Worm (Caenorhabditis elegans) whole organism, L4/young adult: ENCODE results near the gene ZK105.6.

Source experiments
- W03F9.2 ChIP-seq: fragments of 150-350 bp; optimal IDR thresholded peaks from 2 replicates; lab custom pipeline; 2014; ENCODE audit warnings: missing biosample characterization, missing genetic modification characterization
- dao-5 ChIP-seq: sonication (generic microtip); optimal IDR thresholded peaks from 2 replicates; lab custom pipeline; 2016; ENCODE audit warnings: missing genotype, missing genetic modification characterization, moderate library complexity, missing compliant biosample characterization
- him-1 ChIP-seq: sonication (generic microtip); optimal IDR thresholded peaks from 2 replicates; lab custom pipeline; 2016; ENCODE audit warnings: missing genotype, missing genetic modification reagents, missing genetic modification characterization, missing compliant biosample characterization

- TF ChIP-seq him-1 (tag; lab: Kevin White, UChicago) (no peak), W03F9.2 (tag; lab: Kevin White, UChicago) (no peak), dao-5 (no peak)
Measured at ce11 chrV:7726927-7727326, 3.1 kb upstream of the ZK105.6 start.
